Fruit fly (Drosophila melanogaster): ENCODE results near the gene CG17544.

dm6 chr2L:19397617-19398316 is 526 bp downstream of the CG17544 start:
- TF ChIP-seq psq (optimal IDR thresholded peaks at IDR 0.05) (no peak), pan (optimal IDR thresholded peaks at IDR 0.05) (no peak), usp (GFP tag; optimal IDR thresholded peaks at IDR 0.05) (no peak), Dll (optimal IDR thresholded peaks at IDR 0.05) (peak; percentile 54), CG8478 (optimal IDR thresholded peaks at IDR 0.05) (no peak)

Measured in whole organism.